Worm (Caenorhabditis elegans) whole organism, L2 larva: Measurements from ENCODE around the gene lsy-2.

Source experiments
- F13H6.1 ChIP-seq: sonication (generic microtip); optimal IDR thresholded peaks from 2 replicates; lab custom pipeline; 2016; ENCODE audit warnings: missing genetic modification characterization, missing compliant biosample characterization
- alr-1 ChIP-seq: fragments of 150-350 bp; optimal IDR thresholded peaks from 2 replicates; lab custom pipeline; 2014; ENCODE audit warnings: missing biosample characterization, missing genetic modification characterization
- lin-11 ChIP-seq: fragments of 150-350 bp; sonication (generic microtip); optimal IDR thresholded peaks from 2 replicates; lab custom pipeline; 2014; ENCODE audit warnings: missing biosample characterization, missing genetic modification characterization, inconsistent platforms, mixed read lengths
- mab-5 ChIP-seq: fragments of 150-350 bp; optimal IDR thresholded peaks from 2 replicates; lab custom pipeline; 2014; ENCODE audit warnings: missing biosample characterization, missing genetic modification characterization
- nhr-77 ChIP-seq: fragments of 150-350 bp; optimal IDR thresholded peaks from 2 replicates; lab custom pipeline; 2014; ENCODE audit warnings: missing biosample characterization, missing genetic modification characterization
- unc-62 ChIP-seq: fragments of 150-350 bp; optimal IDR thresholded peaks from 2 replicates; lab custom pipeline; 2014; ENCODE audit warnings: missing biosample characterization, missing genetic modification reagents, missing genetic modification characterization

DNA sequence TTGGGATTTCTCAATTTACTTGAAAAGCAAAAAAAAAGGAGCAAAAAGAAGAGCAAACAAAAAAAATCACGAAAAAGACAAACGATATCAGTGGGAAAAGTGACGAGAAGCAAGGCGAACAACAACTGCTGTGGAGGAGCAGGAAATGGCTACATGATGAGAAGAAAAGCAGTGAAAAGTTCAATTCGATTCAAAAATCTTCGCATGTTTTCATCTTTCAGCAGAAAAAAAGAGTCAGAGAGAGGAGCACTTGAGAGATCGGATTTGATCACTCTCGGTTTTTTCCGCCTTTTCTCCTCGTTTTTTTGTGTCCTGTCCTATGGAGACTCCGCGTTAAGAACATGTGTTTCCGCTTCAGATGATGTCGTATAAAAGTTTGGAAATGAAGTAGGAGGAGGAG, 49.4 kb downstream of the lsy-2 start:
- TF ChIP-seq mab-5 (tag; lab: Kevin White, UChicago) (no peak), lin-11 (tag; lab: Kevin White, UChicago) (no peak), alr-1 (tag; lab: Kevin White, UChicago) (no peak), nhr-77 (tag; lab: Kevin White, UChicago) (no peak), unc-62 (GFP tag; lab: Kevin White, UChicago) (no peak), F13H6.1 (tag; lab: Kevin White, UChicago) (peak; percentile 68)
